Worm (Caenorhabditis elegans) whole organism, midembryonic: ENCODE results near the gene fipr-10.

Experiments
- T22C8.4 ChIP-seq: fragments of 200-800 bp; sonication (Bioruptor generic); IDR thresholded peaks from 2 replicates; pipeline ENCODE4 v1.3.6; 2022; ENCODE audit warnings: missing genetic modification characterization, missing compliant biosample characterization
- cog-1 ChIP-seq: sonication (generic microtip); optimal IDR thresholded peaks from 2 replicates; lab custom pipeline; 2016; ENCODE audit warnings: missing genetic modification characterization, missing compliant biosample characterization
- flt-1 ChIP-seq: fragments of 200-800 bp; sonication (Bioruptor generic); IDR thresholded peaks from 2 replicates; pipeline ENCODE4 v1.3.6; 2022; ENCODE audit warnings: missing genetic modification characterization, missing compliant biosample characterization
- klf-2 ChIP-seq: fragments of 200-800 bp; sonication (Bioruptor generic); conservative IDR thresholded peaks from 2 replicates; pipeline ENCODE4 v1.3.6; 2022; ENCODE audit warnings: missing genetic modification reagents, missing genetic modification characterization, missing compliant biosample characterization
- tab-1 ChIP-seq: fragments of 200-800 bp; sonication (Bioruptor generic); IDR thresholded peaks from 2 replicates; pipeline ENCODE4 v1.3.6; 2022; ENCODE audit warnings: missing genetic modification characterization, missing compliant biosample characterization
- ztf-29 ChIP-seq: fragments of 200-800 bp; sonication (Bioruptor generic); IDR thresholded peaks from 2 replicates; pipeline ENCODE4 v1.3.6; 2022; ENCODE audit warnings: missing genetic modification reagents, missing genetic modification characterization, missing compliant biosample characterization

- no peak for TF ChIP-seq flt-1 (GFP tag; lab: Robert Waterston, UW)
- no peak for TF ChIP-seq cog-1 (tag; lab: Kevin White, UChicago)
- TF ChIP-seq T22C8.4 (GFP tag; lab: Robert Waterston, UW): no peak
- no peak for TF ChIP-seq klf-2 (GFP tag; lab: Robert Waterston, UW)
- TF ChIP-seq tab-1 (GFP tag; lab: Robert Waterston, UW): no peak
- no peak for TF ChIP-seq ztf-29 (GFP tag; lab: Robert Waterston, UW)
These were observed 44.3 kb downstream of the fipr-10 start, which contains the start of gene anmt-3 for ce11 chrV:9958231-9958630.
